Worm (Caenorhabditis elegans): ENCODE measurements around the gene F35C5.12.

The F35C5.12 gene

ce11 chrII:12953297-12953696 is 38.9 kb upstream of the F35C5.12 start:
- no peak for TF ChIP-seq attf-6 (GFP tag; IDR thresholded peaks at IDR 0.05)
- TF ChIP-seq rpc-1 (optimal IDR thresholded peaks at IDR 0.05), result no peak
- TF ChIP-seq rpc-1 (tag; optimal IDR thresholded peaks at IDR 0.05), result no peak
- TF ChIP-seq nfyb-1 (GFP tag; IDR thresholded peaks at IDR 0.05), result no peak
- TF ChIP-seq bed-2 (GFP tag; IDR thresholded peaks at IDR 0.05), result no peak
- TF ChIP-seq ztf-3 (GFP tag; optimal IDR thresholded peaks at IDR 0.05), result no peak
- TF ChIP-seq pbrm-1 (GFP tag; IDR thresholded peaks at IDR 0.05), result 0 out of 2 replicates have a peak, but pooled peaks have one; percentile 17
- TF ChIP-seq snpc-4 (GFP tag; optimal IDR thresholded peaks at IDR 0.05), result no peak
- peak in 2 of 4 experiments; percentile 39 to 57 for TF ChIP-seq snpc-4 (tag; optimal IDR thresholded peaks at IDR 0.05)
- TF ChIP-seq zim-3 (tag; optimal IDR thresholded peaks at IDR 0.05), result no peak
- peak; percentile 75 for TF ChIP-seq cebp-1 (GFP tag; IDR thresholded peaks at IDR 0.05)
- peak; percentile 89 for TF ChIP-seq cebp-1 (tag; optimal IDR thresholded peaks at IDR 0.05)
- no peak for TF ChIP-seq bed-1 (GFP tag; IDR thresholded peaks at IDR 0.05)
- peak; percentile 19; the same call in 1 of the 2 replicates for TF ChIP-seq dox-1 (GFP tag; IDR thresholded peaks at IDR 0.05)
- TF ChIP-seq hmg-1.2 (GFP tag; IDR thresholded peaks at IDR 0.05), result peak; percentile 65; the same call in 1 of the 2 replicates
- no peak for TF ChIP-seq xnd-1 (tag; optimal IDR thresholded peaks at IDR 0.05)
- TF ChIP-seq C17E4.6 (GFP tag; IDR thresholded peaks at IDR 0.05), result no peak
- TF ChIP-seq attf-5 (GFP tag; optimal IDR thresholded peaks at IDR 0.05), result peak; percentile 12
- TF ChIP-seq lin-40 (tag; optimal IDR thresholded peaks at IDR 0.05), result no peak
- no peak for TF ChIP-seq K11D2.4 (GFP tag; IDR thresholded peaks at IDR 0.05)
- TF ChIP-seq Y67H2A.10 (GFP tag; conservative IDR thresholded peaks at IDR 0.05), result no peak
- TF ChIP-seq nfya-1 (tag; optimal IDR thresholded peaks at IDR 0.05; ENCODE audit: borderline replicate concordance, insufficient read depth), result no peak
- TF ChIP-seq ceh-58 (GFP tag; IDR thresholded peaks at IDR 0.05), result no peak
- TF ChIP-seq D2030.7 (GFP tag; IDR thresholded peaks at IDR 0.05), result no peak
- no peak for TF ChIP-seq T26A5.8 (tag; optimal IDR thresholded peaks at IDR 0.05)
- TF ChIP-seq madf-6 (GFP tag; IDR thresholded peaks at IDR 0.05), result no peak
- no peak for TF ChIP-seq ceh-91 (GFP tag; IDR thresholded peaks at IDR 0.05)
- TF ChIP-seq madf-3 (GFP tag; IDR thresholded peaks at IDR 0.05), result no peak
- TF ChIP-seq nfya-2 (GFP tag; IDR thresholded peaks at IDR 0.05), result no peak
- TF ChIP-seq F57C9.4 (tag; optimal IDR thresholded peaks at IDR 0.05), result no peak
- no peak for TF ChIP-seq cebp-2 (GFP tag; IDR thresholded peaks at IDR 0.05)
- TF ChIP-seq snpc-3.4 (tag; optimal IDR thresholded peaks at IDR 0.05), result no peak
- TF ChIP-seq attf-3 (GFP tag; conservative IDR thresholded peaks at IDR 0.05), result no peak
- TF ChIP-seq Y95B8A.8 (GFP tag; IDR thresholded peaks at IDR 0.05), result no peak
- TF ChIP-seq ets-4 (GFP tag; optimal IDR thresholded peaks at IDR 0.05), result no peak
- no peak for TF ChIP-seq B0336.3 (GFP tag; IDR thresholded peaks at IDR 0.05)
- no peak for TF ChIP-seq ztf-22 (GFP tag; optimal IDR thresholded peaks at IDR 0.05)
- no peak for TF ChIP-seq somi-1 (GFP tag; optimal IDR thresholded peaks at IDR 0.05)
- TF ChIP-seq mxl-1 (tag; optimal IDR thresholded peaks at IDR 0.05), result no peak
- no peak for TF ChIP-seq F55B11.4 (tag; optimal IDR thresholded peaks at IDR 0.05; ENCODE audit: borderline replicate concordance, insufficient read depth)
- peak; percentile 4 for TF ChIP-seq nhr-80 (tag; optimal IDR thresholded peaks at IDR 0.05)
- no peak for TF ChIP-seq dpff-1 (tag; optimal IDR thresholded peaks at IDR 0.05)
- TF ChIP-seq nhr-179 (tag; optimal IDR thresholded peaks at IDR 0.05), result no peak
- no peak for TF ChIP-seq sdz-38 (tag; optimal IDR thresholded peaks at IDR 0.05)
- no peak for TF ChIP-seq hsf-1 (GFP tag; IDR thresholded peaks at IDR 0.05)
- TF ChIP-seq B0035.1 (tag; optimal IDR thresholded peaks at IDR 0.05), result no peak
- TF ChIP-seq repo-1 (tag; optimal IDR thresholded peaks at IDR 0.05), result no peak
- TF ChIP-seq snpc-1.1 (tag; optimal IDR thresholded peaks at IDR 0.05; ENCODE audit: insufficient read depth), result no peak
- TF ChIP-seq rcor-1 (GFP tag; IDR thresholded peaks at IDR 0.05), result no peak
- TF ChIP-seq mcd-1 (GFP tag; IDR thresholded peaks at IDR 0.05), result no peak
- no peak for TF ChIP-seq ekl-4 (GFP tag; IDR thresholded peaks at IDR 0.05)

Measured in whole organism, young adult.